Worm (Caenorhabditis elegans) whole organism, mixed stage, embryonic: ENCODE data around the gene M04C3.1.

Experiments
- M03D4.4 ChIP-seq: sonication (generic microtip); optimal IDR thresholded peaks from 2 replicates; lab custom pipeline; 2017; ENCODE audit warnings: mild to moderate bottlenecking, missing genetic modification characterization, missing compliant biosample characterization
- ces-1 ChIP-seq: fragments of 150-350 bp; optimal IDR thresholded peaks from 2 replicates; lab custom pipeline; 2014; ENCODE audit warnings: missing biosample characterization, missing genetic modification reagents, missing genetic modification characterization
- elt-1 ChIP-seq: sonication (generic microtip); optimal IDR thresholded peaks from 2 replicates; lab custom pipeline; 2017; ENCODE audit warnings: missing genetic modification characterization, mild to moderate bottlenecking, missing compliant biosample characterization, antibody characterized with exemption, moderate library complexity, borderline replicate concordance; ENCODE audit not compliant: insufficient read depth
- flh-1 ChIP-seq: fragments of 200-800 bp; sonication (Bioruptor generic); optimal IDR thresholded peaks from 2 replicates; lab custom pipeline; 2018; ENCODE audit warnings: mild to moderate bottlenecking, missing genetic modification characterization, moderate library complexity, missing compliant biosample characterization
- lsy-2 ChIP-seq: fragments of 150-350 bp; optimal IDR thresholded peaks from 2 replicates; lab custom pipeline; 2014; ENCODE audit warnings: missing biosample characterization, missing genetic modification characterization
- mep-1 ChIP-seq: fragments of 150-350 bp; optimal IDR thresholded peaks from 2 replicates; lab custom pipeline; 2017; ENCODE audit warnings: missing biosample characterization, missing genetic modification reagents, missing genetic modification characterization, inconsistent platforms
- mls-2 ChIP-seq: sonication (generic microtip); optimal IDR thresholded peaks from 2 replicates; lab custom pipeline; 2016; ENCODE audit warnings: mild to moderate bottlenecking, missing genetic modification characterization, moderate library complexity, missing compliant biosample characterization
- nhr-12 ChIP-seq: fragments of 150-350 bp; optimal IDR thresholded peaks from 2 replicates; lab custom pipeline; 2014; ENCODE audit warnings: missing biosample characterization, missing genetic modification characterization
- nhr-237 ChIP-seq: fragments of 150-350 bp; optimal IDR thresholded peaks from 2 replicates; lab custom pipeline; 2014; ENCODE audit warnings: missing biosample characterization, missing genetic modification characterization
- nhr-28 ChIP-seq: fragments of 150-350 bp; optimal IDR thresholded peaks from 2 replicates; lab custom pipeline; 2014; ENCODE audit warnings: missing biosample characterization, missing genetic modification characterization
- snpc-4 ChIP-seq: fragments of 150-350 bp; optimal IDR thresholded peaks from 2 replicates; lab custom pipeline; 2014; ENCODE audit warnings: missing biosample characterization, missing genetic modification characterization
- unc-39 ChIP-seq: fragments of 150-350 bp; optimal IDR thresholded peaks from 2 replicates; lab custom pipeline; 2014; ENCODE audit warnings: missing biosample characterization, missing genetic modification characterization
- unc-62 ChIP-seq: fragments of 150-350 bp; optimal IDR thresholded peaks from 2 replicates; lab custom pipeline; 2014; ENCODE audit warnings: missing biosample characterization, missing genetic modification reagents, missing genetic modification characterization
- ztf-11 ChIP-seq: fragments of 150-350 bp; optimal IDR thresholded peaks from 2 replicates; lab custom pipeline; 2014; ENCODE audit warnings: missing biosample characterization, missing genetic modification characterization

DNA sequence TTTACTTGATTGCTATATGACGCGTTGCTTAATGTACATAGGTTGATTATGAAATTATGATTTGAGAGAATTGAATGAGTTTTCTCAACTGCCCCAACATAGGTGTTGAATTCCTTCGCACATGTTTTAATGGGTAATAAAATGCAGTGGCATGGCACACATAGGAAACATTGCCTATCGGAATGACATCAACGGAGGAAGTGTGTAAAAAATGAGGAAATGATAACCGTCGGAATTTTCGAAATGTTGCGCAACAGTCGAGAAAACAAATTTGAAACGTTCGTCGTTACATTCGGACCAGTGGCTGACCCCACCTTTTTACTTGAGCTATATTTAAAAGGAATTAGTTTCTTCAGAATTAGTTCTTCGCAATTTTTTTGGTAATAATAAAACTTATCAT is 13.4 kb downstream of the M04C3.1 start:
- TF ChIP-seq nhr-237 (tag; lab: Kevin White, UChicago) = no peak
- TF ChIP-seq unc-39 = no peak
- TF ChIP-seq M03D4.4 (tag; lab: Kevin White, UChicago) = no peak
- TF ChIP-seq elt-1 (tag; lab: Kevin White, UChicago) = no peak
- no peak for TF ChIP-seq ces-1 (GFP tag; lab: Kevin White, UChicago)
- TF ChIP-seq snpc-4 (tag; lab: Kevin White, UChicago) = no peak
- TF ChIP-seq flh-1 (GFP tag; lab: Kevin White, UChicago) = no peak
- TF ChIP-seq unc-62 (GFP tag; lab: Kevin White, UChicago) = no peak
- no peak for TF ChIP-seq ztf-11 (tag; lab: Kevin White, UChicago)
- TF ChIP-seq nhr-28 (tag; lab: Kevin White, UChicago) = no peak
- no peak for TF ChIP-seq lsy-2 (tag; lab: Kevin White, UChicago)
- TF ChIP-seq mls-2 (tag; lab: Kevin White, UChicago) = no peak
- TF ChIP-seq mep-1 = no peak
- TF ChIP-seq nhr-12 (tag; lab: Kevin White, UChicago) = no peak
